Fruit fly (Drosophila melanogaster): ENCODE results near the gene Ac3.

The Ac3 gene

dm6 chr2L:21683768-21684225 is 51.4 kb downstream of the Ac3 start, which contains the start of gene nolo:
Gene nolo (plus strand): TSS chr2L:21684106.
- TF ChIP-seq h (optimal IDR thresholded peaks at IDR 0.05) (no peak), ttk (optimal IDR thresholded peaks at IDR 0.05) (no peak), Sin3A (optimal IDR thresholded peaks at IDR 0.05) (no peak)

- TF ChIP-seq Myc (optimal IDR thresholded peaks at IDR 0.05): no peak
- TF ChIP-seq Sin3A (optimal IDR thresholded peaks at IDR 0.05): no peak
- no peak for TF ChIP-seq insv (optimal IDR thresholded peaks at IDR 0.05)
- TF ChIP-seq h (optimal IDR thresholded peaks at IDR 0.05): no peak
- no peak for TF ChIP-seq ttk (optimal IDR thresholded peaks at IDR 0.05)
- no peak for TF ChIP-seq psq (optimal IDR thresholded peaks at IDR 0.05)
Measured at dm6 chr2L:21689368-21689767, 57.0 kb downstream of the Ac3 start.

Data from Kc167 (cell line).